Fruit fly (Drosophila melanogaster) whole organism, embryonic: ENCODE data around the gene CG14410.

Source experiments
- Ada2b ChIP-seq: fragments of 200-800 bp; sonication (Bioruptor generic); IDR thresholded peaks from 2 replicates; pipeline ENCODE4 v1.3.6; 2022; ENCODE audit warnings: missing biosample characterization, missing genetic modification characterization
- Bgb ChIP-seq: fragments of 200-800 bp; sonication (Bioruptor generic); IDR thresholded peaks from 2 replicates; pipeline ENCODE4 v1.3.6; 2022; ENCODE audit warnings: missing biosample characterization, missing genetic modification characterization; ENCODE audit not compliant: partially characterized antibody
- CG10543 ChIP-seq: fragments of 200-800 bp; sonication (Bioruptor generic); optimal IDR thresholded peaks from 3 replicates; lab custom pipeline; 2017; ENCODE audit warnings: missing biosample characterization, mild to moderate bottlenecking, missing genetic modification characterization, moderate library complexity
- CG10565 ChIP-seq: fragments of 200-800 bp; sonication (Bioruptor generic); optimal IDR thresholded peaks from 3 replicates; lab custom pipeline; 2016; ENCODE audit warnings: missing biosample characterization, mild to moderate bottlenecking, missing genetic modification characterization
- CG15269 ChIP-seq: fragments of 200-800 bp; sonication (Bioruptor generic); optimal IDR thresholded peaks from 2 replicates; lab custom pipeline; 2018; ENCODE audit warnings: missing biosample characterization, mild to moderate bottlenecking, missing genetic modification characterization, moderate library complexity
- CG15479 ChIP-seq: fragments of 200-800 bp; sonication (Bioruptor generic); optimal IDR thresholded peaks from 3 replicates; lab custom pipeline; 2019; ENCODE audit warnings: missing biosample characterization, mild to moderate bottlenecking, missing genetic modification characterization, moderate library complexity
- CG15696 ChIP-seq: fragments of 200-800 bp; sonication (Bioruptor generic); optimal IDR thresholded peaks from 2 replicates; lab custom pipeline; 2019; ENCODE audit warnings: missing biosample characterization, mild to moderate bottlenecking, missing genetic modification characterization, moderate library complexity
- CG17568 ChIP-seq: fragments of 200-800 bp; sonication (Bioruptor generic); optimal IDR thresholded peaks from 2 replicates; lab custom pipeline; 2018; ENCODE audit warnings: missing biosample characterization, mild to moderate bottlenecking, missing genetic modification characterization, moderate library complexity
- CG2116 ChIP-seq: fragments of 200-800 bp; sonication (Bioruptor generic); optimal IDR thresholded peaks from 3 replicates; lab custom pipeline; 2018; ENCODE audit warnings: missing biosample characterization, mild to moderate bottlenecking, missing genetic modification characterization
- CG2120 ChIP-seq: fragments of 200-800 bp; sonication (Bioruptor generic); optimal IDR thresholded peaks from 3 replicates; lab custom pipeline; 2016; ENCODE audit warnings: missing biosample characterization, missing genetic modification characterization
- CG2712 ChIP-seq: fragments of 200-800 bp; optimal IDR thresholded peaks from 3 replicates; lab custom pipeline; 2019; ENCODE audit warnings: missing biosample characterization, mild to moderate bottlenecking, missing genetic modification characterization, moderate library complexity
- CG4328 ChIP-seq: fragments of 200-800 bp; sonication (Bioruptor generic); optimal IDR thresholded peaks from 3 replicates; lab custom pipeline; 2017; ENCODE audit warnings: missing biosample characterization, missing genetic modification reagents, missing genetic modification characterization
- CG6175 ChIP-seq: fragments of 200-800 bp; sonication (Bioruptor generic); IDR thresholded peaks from 3 replicates; pipeline ENCODE4 v1.3.6; 2022; ENCODE audit warnings: missing biosample characterization, missing genetic modification characterization
- CG6765 ChIP-seq: fragments of 200-800 bp; sonication (Bioruptor generic); optimal IDR thresholded peaks from 3 replicates; lab custom pipeline; 2017; ENCODE audit warnings: missing biosample characterization, mild to moderate bottlenecking, missing genetic modification characterization
- CG7928 ChIP-seq: fragments of 200-800 bp; sonication (Bioruptor generic); optimal IDR thresholded peaks from 2 replicates; lab custom pipeline; 2017; ENCODE audit warnings: missing biosample characterization, mild to moderate bottlenecking, missing genetic modification characterization
- CG7963 ChIP-seq: fragments of 200-800 bp; sonication (Bioruptor generic); IDR thresholded peaks from 3 replicates; pipeline ENCODE4 v1.3.6; 2022; ENCODE audit warnings: missing biosample characterization, missing genetic modification characterization; ENCODE audit not compliant: partially characterized antibody
- CG8281 ChIP-seq: fragments of 200-800 bp; sonication (Bioruptor generic); optimal IDR thresholded peaks from 2 replicates; lab custom pipeline; 2018; ENCODE audit warnings: missing biosample characterization, mild to moderate bottlenecking, missing genetic modification characterization, moderate library complexity
- CG8765 ChIP-seq: fragments of 200-800 bp; sonication (Bioruptor generic); IDR thresholded peaks from 2 replicates; pipeline ENCODE4 v1.3.6; 2022; ENCODE audit warnings: missing biosample characterization, missing genetic modification characterization
- CG8944 ChIP-seq: fragments of 200-800 bp; sonication (Bioruptor generic); optimal IDR thresholded peaks from 3 replicates; lab custom pipeline; 2016; ENCODE audit warnings: missing biosample characterization, missing genetic modification characterization
- CHES-1-like ChIP-seq: fragments of 200-800 bp; sonication (Bioruptor generic); optimal IDR thresholded peaks from 2 replicates; lab custom pipeline; 2016; ENCODE audit warnings: missing biosample characterization, missing genetic modification characterization
- CTCF ChIP-seq: fragments of 200-800 bp; sonication (Bioruptor generic); optimal IDR thresholded peaks from 2 replicates; lab custom pipeline; 2017; ENCODE audit warnings: missing biosample characterization, mild to moderate bottlenecking, missing genetic modification characterization, moderate library complexity
- D ChIP-seq, 2 experiments: fragments of 200-800 bp in 1 of 2; fragments of >200 bp in 1 of 2; sonication (Bioruptor generic) in 1 of 2; optimal IDR thresholded peaks; 2 replicates in 1 of 2; 3 replicates in 1 of 2; lab custom pipeline; 2017; ENCODE audit warnings: mild to moderate bottlenecking in 1 of 2, missing biosample characterization in 1 of 2, missing genetic modification characterization in 1 of 2, missing genetic modification reagents in 1 of 2
- Doc2 ChIP-seq: fragments of 200-800 bp; sonication (Bioruptor generic); IDR thresholded peaks from 2 replicates; pipeline ENCODE4 v1.3.6; 2022; ENCODE audit warnings: missing biosample characterization, missing genetic modification characterization
- Drgx ChIP-seq: fragments of 200-800 bp; sonication (Bioruptor generic); IDR thresholded peaks from 2 replicates; pipeline ENCODE4 v1.3.6; 2022; ENCODE audit warnings: missing biosample characterization, missing genetic modification characterization
- HHEX ChIP-seq: fragments of 200-800 bp; sonication (Bioruptor generic); optimal IDR thresholded peaks from 3 replicates; lab custom pipeline; 2017; ENCODE audit warnings: missing biosample characterization, mild to moderate bottlenecking, missing genetic modification characterization, missing genetic modification reagents
- HmgZ ChIP-seq: fragments of 200-800 bp; sonication (Bioruptor generic); optimal IDR thresholded peaks from 2 replicates; lab custom pipeline; 2018; ENCODE audit warnings: missing biosample characterization, mild to moderate bottlenecking, missing genetic modification characterization
- Hsf ChIP-seq: fragments of 200-800 bp; sonication (Bioruptor generic); optimal IDR thresholded peaks from 3 replicates; lab custom pipeline; 2016; ENCODE audit warnings: missing biosample characterization, missing genetic modification characterization
- MESR4 ChIP-seq: fragments of 200-800 bp; sonication (Bioruptor generic); optimal IDR thresholded peaks from 2 replicates; lab custom pipeline; 2018; ENCODE audit warnings: missing biosample characterization, mild to moderate bottlenecking, missing genetic modification characterization, moderate library complexity
- NC2α ChIP-seq: fragments of 200-800 bp; sonication (Bioruptor generic); optimal IDR thresholded peaks from 2 replicates; lab custom pipeline; 2016; ENCODE audit warnings: missing biosample characterization, missing genetic modification characterization
- Neu2 ChIP-seq: fragments of 200-800 bp; sonication (Bioruptor generic); optimal IDR thresholded peaks from 3 replicates; lab custom pipeline; 2016; ENCODE audit warnings: missing biosample characterization, missing genetic modification characterization, borderline replicate concordance
- Spps ChIP-seq: fragments of 200-800 bp; sonication (Bioruptor generic); optimal IDR thresholded peaks from 2 replicates; lab custom pipeline; 2018; ENCODE audit warnings: missing biosample characterization, mild to moderate bottlenecking, missing genetic modification characterization
- Xrp1 ChIP-seq: fragments of 200-800 bp; sonication (Bioruptor generic); IDR thresholded peaks from 2 replicates; pipeline ENCODE4 v1.3.6; 2022; ENCODE audit warnings: missing biosample characterization, missing genetic modification characterization
- ato ChIP-seq: fragments of 200-800 bp; sonication (Bioruptor generic); IDR thresholded peaks from 2 replicates; pipeline ENCODE4 v1.3.6; 2022; ENCODE audit warnings: missing biosample characterization, missing genetic modification characterization; ENCODE audit not compliant: partially characterized antibody
- chn ChIP-seq: fragments of 200-800 bp; sonication (Bioruptor generic); optimal IDR thresholded peaks from 2 replicates; lab custom pipeline; 2016; ENCODE audit warnings: missing biosample characterization, missing genetic modification characterization
- dmrt11E ChIP-seq: fragments of 200-800 bp; sonication (Bioruptor generic); optimal IDR thresholded peaks from 3 replicates; lab custom pipeline; 2018; ENCODE audit warnings: missing biosample characterization, mild to moderate bottlenecking, missing genetic modification characterization, moderate library complexity
- dpn ChIP-seq, 2 experiments: fragments of 200-800 bp; sonication (Bioruptor generic); optimal IDR thresholded peaks; 3 replicates each; lab custom pipeline; 2016; ENCODE audit warnings: missing biosample characterization in 2 of 2, missing genetic modification characterization in 2 of 2
- dysf ChIP-seq: fragments of 200-800 bp; sonication (Bioruptor generic); IDR thresholded peaks from 3 replicates; pipeline ENCODE4 v1.3.6; 2022; ENCODE audit warnings: missing biosample characterization, missing genetic modification characterization
- fd102C ChIP-seq: fragments of 200-800 bp; sonication (Bioruptor generic); optimal IDR thresholded peaks from 2 replicates; lab custom pipeline; 2018; ENCODE audit warnings: missing biosample characterization, mild to moderate bottlenecking, missing genetic modification characterization, moderate library complexity
- fd3F ChIP-seq: fragments of 200-800 bp; sonication (Bioruptor generic); optimal IDR thresholded peaks from 2 replicates; lab custom pipeline; 2018; ENCODE audit warnings: missing biosample characterization, mild to moderate bottlenecking, missing genetic modification characterization, moderate library complexity
- gce ChIP-seq: fragments of 200-800 bp; sonication (Bioruptor generic); IDR thresholded peaks from 3 replicates; pipeline ENCODE4 v1.3.6; 2022; ENCODE audit warnings: missing biosample characterization, missing genetic modification characterization
- grau ChIP-seq: fragments of 200-800 bp; optimal IDR thresholded peaks from 3 replicates; lab custom pipeline; 2019; ENCODE audit warnings: missing biosample characterization, mild to moderate bottlenecking, missing genetic modification characterization, moderate library complexity
- gsb ChIP-seq: fragments of 200-800 bp; sonication (Bioruptor generic); IDR thresholded peaks from 2 replicates; pipeline ENCODE4 v1.3.6; 2022; ENCODE audit warnings: missing biosample characterization, missing genetic modification characterization
- gt ChIP-seq: fragments of 200-800 bp; sonication (Bioruptor generic); IDR thresholded peaks from 2 replicates; pipeline ENCODE4 v1.3.6; 2022; ENCODE audit warnings: missing biosample characterization, missing genetic modification characterization
- ham ChIP-seq: fragments of 200-800 bp; sonication (Bioruptor generic); IDR thresholded peaks from 2 replicates; pipeline ENCODE4 v1.3.6; 2022; ENCODE audit warnings: missing biosample characterization, missing genetic modification characterization
- kah ChIP-seq: fragments of 200-800 bp; sonication (Bioruptor generic); optimal IDR thresholded peaks from 2 replicates; lab custom pipeline; 2018; ENCODE audit warnings: missing biosample characterization, mild to moderate bottlenecking, missing genetic modification characterization
- lbe ChIP-seq: fragments of 200-800 bp; sonication (Bioruptor generic); optimal IDR thresholded peaks from 2 replicates; lab custom pipeline; 2016; ENCODE audit warnings: missing biosample characterization, mild to moderate bottlenecking, missing genetic modification characterization
- mirr ChIP-seq: fragments of 200-800 bp; sonication (Bioruptor generic); optimal IDR thresholded peaks from 3 replicates; lab custom pipeline; 2018; ENCODE audit warnings: missing biosample characterization, mild to moderate bottlenecking, missing genetic modification characterization
- ssp ChIP-seq: fragments of 200-800 bp; sonication (Bioruptor generic); IDR thresholded peaks from 2 replicates; pipeline ENCODE4 v1.3.6; 2022; ENCODE audit warnings: missing biosample characterization, missing genetic modification characterization
- wor ChIP-seq: fragments of 200-800 bp; sonication (Bioruptor generic); IDR thresholded peaks from 2 replicates; pipeline ENCODE4 v1.3.6; 2022; ENCODE audit warnings: missing biosample characterization, missing genetic modification characterization
- zfh2 ChIP-seq: fragments of 200-800 bp; sonication (Bioruptor generic); optimal IDR thresholded peaks from 2 replicates; lab custom pipeline; 2016; ENCODE audit warnings: missing biosample characterization, missing genetic modification characterization

CG14410 gene

DNA sequence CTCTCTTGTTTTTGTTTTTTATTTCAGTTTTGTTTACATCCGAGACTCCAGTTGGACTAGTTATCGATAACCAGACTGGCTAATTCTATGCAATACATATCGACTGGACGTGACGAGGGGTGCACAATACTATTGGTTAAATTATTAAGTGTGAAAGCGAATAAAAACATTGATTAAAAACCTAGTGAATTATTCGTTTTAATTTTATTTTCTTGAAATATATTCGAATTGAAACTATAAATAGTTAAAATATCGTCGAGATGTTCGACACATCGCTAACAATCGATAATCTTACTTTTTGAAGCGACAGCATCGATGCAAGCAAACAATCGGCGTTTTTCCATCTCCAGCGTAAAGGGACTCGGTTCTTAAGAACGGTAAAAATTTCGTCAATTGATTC, 2.5 kb downstream of the CG14410 start, which contains the start of the genes CG32590 and Flo2 (continued):
- TF ChIP-seq dpn (GFP tag; optimal IDR thresholded peaks at IDR 0.05; lab: Kevin White, UChicago): peak; percentile 79 to 81
- TF ChIP-seq CG15269: peak; percentile 74
- 0 out of 2 replicates have a peak, but pooled peaks have one; percentile 22 for TF ChIP-seq Doc2 (GFP tag; lab: Robert Waterston, UW)
- peak; percentile 66 for TF ChIP-seq gt (GFP tag; lab: Robert Waterston, UW)
- no peak for TF ChIP-seq CG17568 (GFP tag; lab: Kevin White, UChicago)
- peak; percentile 69 for TF ChIP-seq HmgZ (tag; lab: Kevin White, UChicago)
- TF ChIP-seq CG2712 (tag; lab: Kevin White, UChicago): peak; percentile 80
- peak; percentile 62 for TF ChIP-seq CG15696 (tag; lab: Kevin White, UChicago)
- no peak for TF ChIP-seq fd102C (GFP tag; lab: Kevin White, UChicago)
- peak; percentile 77 for TF ChIP-seq ssp (GFP tag; lab: Robert Waterston, UW)
- TF ChIP-seq Drgx: peak; percentile 59
- peak; percentile 24 for TF ChIP-seq NC2α
- TF ChIP-seq CG8281 (tag; lab: Kevin White, UChicago): peak; percentile 15
- TF ChIP-seq Spps (tag; lab: Kevin White, UChicago): peak; percentile 40
- no peak for TF ChIP-seq D (optimal IDR thresholded peaks at IDR 0.05; lab: Kevin White, UChicago)
- TF ChIP-seq D (GFP tag; optimal IDR thresholded peaks at IDR 0.05; lab: Kevin White, UChicago): no peak
- TF ChIP-seq gce (GFP tag; lab: Robert Waterston, UW): peak; percentile 53; the same call in 1 of the 3 replicates
- peak; percentile 52; the same call in 2 of the 3 replicates for TF ChIP-seq dysf (GFP tag; lab: Robert Waterston, UW)
- no peak for TF ChIP-seq Neu2
- TF ChIP-seq fd3F: peak; percentile 64
- peak; percentile 57 for TF ChIP-seq HHEX (GFP tag; lab: Kevin White, UChicago)
- TF ChIP-seq CG6175 (GFP tag; lab: Robert Waterston, UW): peak; percentile 68; the same call in 2 of the 3 replicates
- peak; percentile 61 for TF ChIP-seq wor
- peak; percentile 25 for TF ChIP-seq MESR4 (GFP tag; lab: Kevin White, UChicago)
- TF ChIP-seq zfh2 (GFP tag; lab: Kevin White, UChicago): peak; percentile 77
- TF ChIP-seq Hsf: peak; percentile 80
- no peak for TF ChIP-seq CTCF (GFP tag; lab: Kevin White, UChicago)
- TF ChIP-seq grau: peak; percentile 68
- TF ChIP-seq Xrp1 (GFP tag; lab: Robert Waterston, UW): peak; percentile 86
- 0 out of 2 replicates have a peak, but pooled peaks have one; percentile 25 for TF ChIP-seq gsb (GFP tag; lab: Robert Waterston, UW)
- peak; percentile 14 for TF ChIP-seq mirr (GFP tag; lab: Kevin White, UChicago)
- no peak for TF ChIP-seq CG15479 (GFP tag; lab: Kevin White, UChicago)
- TF ChIP-seq Bgb (GFP tag; lab: Robert Waterston, UW): peak; percentile 95
- TF ChIP-seq CG2116: peak; percentile 91
- peak; percentile 57 for TF ChIP-seq CG8944 (GFP tag; lab: Kevin White, UChicago)
- TF ChIP-seq CG7928 (GFP tag; lab: Kevin White, UChicago): peak; percentile 86
- no peak for TF ChIP-seq CG4328
- no peak for TF ChIP-seq kah (GFP tag; lab: Kevin White, UChicago)
- TF ChIP-seq CHES-1-like (GFP tag; lab: Kevin White, UChicago): peak; percentile 77
- no peak for TF ChIP-seq CG6765 (GFP tag; lab: Kevin White, UChicago)
- TF ChIP-seq CG7963: peak; percentile 96
- TF ChIP-seq CG8765 (GFP tag; lab: Robert Waterston, UW): peak; percentile 79
- peak; percentile 69 for TF ChIP-seq chn (GFP tag; lab: Kevin White, UChicago)
- no peak for TF ChIP-seq CG10565 (GFP tag; lab: Kevin White, UChicago)
- peak; percentile 90 for TF ChIP-seq ato (GFP tag; lab: Robert Waterston, UW)
- TF ChIP-seq ham: no peak
- TF ChIP-seq dmrt11E: peak; percentile 57
- TF ChIP-seq lbe: peak; percentile 69
- peak; percentile 90 for TF ChIP-seq CG2120 (GFP tag; lab: Kevin White, UChicago)
- TF ChIP-seq CG10543 (GFP tag; lab: Kevin White, UChicago): peak; percentile 13
- TF ChIP-seq Ada2b (GFP tag; lab: Robert Waterston, UW): peak; percentile 78
